Comparison of ENCODE assay signal across 4 fruit fly cellular contexts in the genomic region with DNA sequence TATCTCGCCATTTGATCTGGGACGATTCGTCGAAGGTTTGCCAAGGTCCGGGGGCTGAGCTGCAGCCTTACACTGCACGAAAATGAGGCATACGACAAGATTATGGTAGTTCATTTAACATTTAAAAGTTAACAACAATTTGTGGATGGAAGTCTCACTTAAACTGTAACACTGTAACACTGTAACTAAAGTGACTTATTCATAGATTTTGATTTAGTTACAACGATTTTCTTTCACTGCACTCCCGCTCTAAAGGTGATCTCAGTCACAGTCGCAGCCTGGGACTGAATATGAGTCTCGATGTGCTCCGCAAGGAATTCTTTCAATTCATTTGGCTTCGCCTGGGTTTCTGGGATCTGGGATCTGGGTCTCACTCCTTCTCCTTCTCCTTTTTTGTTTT.
TF ChIP-seq lines count a peak whose summit lies in the region.

No protein-coding gene starts in this region.

- TF ChIP-seq CTCF in whole organism, embryonic (GFP tag; optimal IDR thresholded peaks at IDR 0.05; lab: Kevin White, UChicago), result no peak

TF ChIP-seq in whole organism, embryonic, 481 proteins besides CTCF, POLR2A, EP300 and RAD21 (continues in another document):
- peak; percentile 62 for TF ChIP-seq gem (tag; optimal IDR thresholded peaks at IDR 0.05; lab: Kevin White, UChicago)
- TF ChIP-seq lmd (GFP tag; IDR thresholded peaks at IDR 0.05; lab: Robert Waterston, UW), result peak; percentile 17; the same call in 1 of the 2 replicates
- no peak for TF ChIP-seq sob (GFP tag; IDR thresholded peaks at IDR 0.05; lab: Robert Waterston, UW)
- no peak for TF ChIP-seq CG12744 (GFP tag; optimal IDR thresholded peaks at IDR 0.05; lab: Kevin White, UChicago)
- TF ChIP-seq Dref (GFP tag; IDR thresholded peaks at IDR 0.05; lab: Robert Waterston, UW), result no peak
- no peak for TF ChIP-seq CG1602 (GFP tag; optimal IDR thresholded peaks at IDR 0.05; lab: Kevin White, UChicago)
- TF ChIP-seq CG4404 (GFP tag; IDR thresholded peaks at IDR 0.05; lab: Robert Waterston, UW), result peak; percentile 89
- TF ChIP-seq CG7745 (tag; optimal IDR thresholded peaks at IDR 0.05; lab: Kevin White, UChicago), result no peak
- TF ChIP-seq psq (GFP tag; optimal IDR thresholded peaks at IDR 0.05; lab: Kevin White, UChicago), result no peak
- no peak for TF ChIP-seq CG6683 (GFP tag; optimal IDR thresholded peaks at IDR 0.05; lab: Kevin White, UChicago)
- no peak for TF ChIP-seq CkIIα-i1 (GFP tag; IDR thresholded peaks at IDR 0.05; lab: Robert Waterston, UW)
- no peak for TF ChIP-seq Mrtf (GFP tag; IDR thresholded peaks at IDR 0.05; lab: Robert Waterston, UW)
- TF ChIP-seq CG12219 (GFP tag; optimal IDR thresholded peaks at IDR 0.05; lab: Kevin White, UChicago), result no peak
- no peak for TF ChIP-seq CG32532 (GFP tag; IDR thresholded peaks at IDR 0.05; lab: Robert Waterston, UW)
- no peak for TF ChIP-seq fd3F (GFP tag; optimal IDR thresholded peaks at IDR 0.05; lab: Kevin White, UChicago)
- no peak for TF ChIP-seq CG11723 (GFP tag; optimal IDR thresholded peaks at IDR 0.05; lab: Kevin White, UChicago)
- TF ChIP-seq CG12155 (GFP tag; optimal IDR thresholded peaks at IDR 0.05; lab: Kevin White, UChicago), result no peak
- no peak for TF ChIP-seq CG18011 (GFP tag; optimal IDR thresholded peaks at IDR 0.05; lab: Kevin White, UChicago)
- no peak for TF ChIP-seq HLH4C (GFP tag; IDR thresholded peaks at IDR 0.05; lab: Robert Waterston, UW; ENCODE audit: partially characterized antibody)
- TF ChIP-seq CG13894 (tag; optimal IDR thresholded peaks at IDR 0.05; lab: Kevin White, UChicago), result no peak
- no peak for TF ChIP-seq Dfd (GFP tag; optimal IDR thresholded peaks at IDR 0.05; lab: Kevin White, UChicago)
- TF ChIP-seq CG11504 (tag; optimal IDR thresholded peaks at IDR 0.05; lab: Kevin White, UChicago), result peak; percentile 15

TF ChIP-seq in whole organism, prepupa, 60 proteins besides CTCF, POLR2A, EP300 and RAD21 (continues in another document):
- TF ChIP-seq CG6854 (GFP tag; optimal IDR thresholded peaks at IDR 0.05; lab: Kevin White, UChicago), result peak; percentile 96
- TF ChIP-seq CG32006 (GFP tag; optimal IDR thresholded peaks at IDR 0.05; lab: Kevin White, UChicago), result peak; percentile 56
- TF ChIP-seq CG7368 (GFP tag; optimal IDR thresholded peaks at IDR 0.05; lab: Kevin White, UChicago), result peak; percentile 65
- peak; percentile 67 for TF ChIP-seq acj6 (GFP tag; optimal IDR thresholded peaks at IDR 0.05; lab: Kevin White, UChicago)
- peak; percentile 68 for TF ChIP-seq CG3032 (tag; optimal IDR thresholded peaks at IDR 0.05; lab: Kevin White, UChicago)
- peak; percentile 95 for TF ChIP-seq Eip78C (GFP tag; lab: Kevin White, UChicago)
- TF ChIP-seq lz (GFP tag; optimal IDR thresholded peaks at IDR 0.05; lab: Kevin White, UChicago), result peak; percentile 95
- TF ChIP-seq CG10631 (GFP tag; optimal IDR thresholded peaks at IDR 0.05; lab: Kevin White, UChicago), result peak; percentile 81
- TF ChIP-seq CG16779 (tag; optimal IDR thresholded peaks at IDR 0.05; lab: Kevin White, UChicago), result peak; percentile 62
- TF ChIP-seq vri (GFP tag; optimal IDR thresholded peaks at IDR 0.05; lab: Kevin White, UChicago), result peak; percentile 90
- no peak for TF ChIP-seq Hr38 (GFP tag; optimal IDR thresholded peaks at IDR 0.05; lab: Kevin White, UChicago)
- peak; percentile 82 for TF ChIP-seq Ets21C (GFP tag; optimal IDR thresholded peaks at IDR 0.05; lab: Kevin White, UChicago)
- TF ChIP-seq fkh (GFP tag; optimal IDR thresholded peaks at IDR 0.05; lab: Kevin White, UChicago), result no peak
- TF ChIP-seq CG6163 (GFP tag; IDR thresholded peaks at IDR 0.05; lab: Robert Waterston, UW), result peak; percentile 91
- TF ChIP-seq CG31627 (GFP tag; optimal IDR thresholded peaks at IDR 0.05; lab: Kevin White, UChicago), result peak; percentile 87
- TF ChIP-seq CG6808 (GFP tag; optimal IDR thresholded peaks at IDR 0.05; lab: Kevin White, UChicago), result peak; percentile 76
- peak; percentile 71 for TF ChIP-seq CG8632 (GFP tag; optimal IDR thresholded peaks at IDR 0.05; lab: Kevin White, UChicago)
- TF ChIP-seq Sox15 (GFP tag; optimal IDR thresholded peaks at IDR 0.05; lab: Kevin White, UChicago), result peak; percentile 18
- peak; percentile 26 for TF ChIP-seq Hr4 (GFP tag; optimal IDR thresholded peaks at IDR 0.05; lab: Kevin White, UChicago)
- peak; percentile 53 for TF ChIP-seq OdsH (GFP tag; optimal IDR thresholded peaks at IDR 0.05; lab: Kevin White, UChicago)
- TF ChIP-seq CG8119 (GFP tag; IDR thresholded peaks at IDR 0.05; lab: Robert Waterston, UW), result peak; percentile 62
- peak; percentile 26 for TF ChIP-seq net (GFP tag; optimal IDR thresholded peaks at IDR 0.05; lab: Kevin White, UChicago)
- TF ChIP-seq CG6792 (GFP tag; optimal IDR thresholded peaks at IDR 0.05; lab: Kevin White, UChicago), result peak; percentile 76

TF ChIP-seq in whole organism, pupa, 21 proteins besides CTCF, POLR2A, EP300 and RAD21:
- peak; percentile 78 for TF ChIP-seq CG4496 (GFP tag; IDR thresholded peaks at IDR 0.05; lab: Robert Waterston, UW)
- peak; percentile 62 for TF ChIP-seq CG34367 (tag; optimal IDR thresholded peaks at IDR 0.05; lab: Kevin White, UChicago)
- TF ChIP-seq CG32121 (GFP tag; IDR thresholded peaks at IDR 0.05; lab: Robert Waterston, UW), result no peak
- TF ChIP-seq Pif1A (GFP tag; optimal IDR thresholded peaks at IDR 0.05; lab: Kevin White, UChicago), result peak; percentile 76
- TF ChIP-seq EcR (GFP tag; optimal IDR thresholded peaks at IDR 0.05; lab: Kevin White, UChicago), result no peak
- TF ChIP-seq fd96Ca (GFP tag; IDR thresholded peaks at IDR 0.05; lab: Robert Waterston, UW), result peak; percentile 70
- peak; percentile 73 for TF ChIP-seq gl (tag; optimal IDR thresholded peaks at IDR 0.05; lab: Kevin White, UChicago)
- TF ChIP-seq CG10348 (GFP tag; IDR thresholded peaks at IDR 0.05; lab: Robert Waterston, UW), result no peak
- peak; percentile 80 for TF ChIP-seq CG8159 (tag; optimal IDR thresholded peaks at IDR 0.05; lab: Kevin White, UChicago)
- peak; percentile 60 for TF ChIP-seq rn (GFP tag; IDR thresholded peaks at IDR 0.05; lab: Robert Waterston, UW)
- peak; percentile 38; the same call in 1 of the 2 replicates for TF ChIP-seq Ets98B (GFP tag; IDR thresholded peaks at IDR 0.05; lab: Robert Waterston, UW)
- TF ChIP-seq CG9948 (tag; optimal IDR thresholded peaks at IDR 0.05; lab: Kevin White, UChicago), result peak; percentile 80
- peak; percentile 84 for TF ChIP-seq CG17806 (tag; optimal IDR thresholded peaks at IDR 0.05; lab: Kevin White, UChicago)
- 0 out of 2 replicates have a peak, but pooled peaks have one; percentile 35 for TF ChIP-seq CG12605 (GFP tag; IDR thresholded peaks at IDR 0.05; lab: Robert Waterston, UW)
- TF ChIP-seq CG8301 (tag; optimal IDR thresholded peaks at IDR 0.05; lab: Kevin White, UChicago), result peak; percentile 71
- peak; percentile 93 for TF ChIP-seq Snoo (tag; optimal IDR thresholded peaks at IDR 0.05; lab: Kevin White, UChicago)
- peak; percentile 3 for TF ChIP-seq D1 (tag; optimal IDR thresholded peaks at IDR 0.05; lab: Kevin White, UChicago)
- TF ChIP-seq CG13204 (GFP tag; optimal IDR thresholded peaks at IDR 0.05; lab: Kevin White, UChicago), result no peak
- TF ChIP-seq CG15710 (tag; optimal IDR thresholded peaks at IDR 0.05; lab: Kevin White, UChicago), result peak; percentile 62
- TF ChIP-seq Pif1B (GFP tag; optimal IDR thresholded peaks at IDR 0.05; lab: Kevin White, UChicago), result peak; percentile 74
- TF ChIP-seq CG14655 (GFP tag; optimal IDR thresholded peaks at IDR 0.05; lab: Kevin White, UChicago), result peak; percentile 82
TF ChIP-seq in whole organism, pupa: peak in this region for 17.

TF ChIP-seq in whole organism, wandering third instar larva, 38 proteins besides CTCF, POLR2A, EP300 and RAD21 (continues in another document):
- TF ChIP-seq dsf (GFP tag; optimal IDR thresholded peaks at IDR 0.05; lab: Kevin White, UChicago; ENCODE audit: borderline replicate concordance), result peak; percentile 67
- TF ChIP-seq Hr83 (GFP tag; optimal IDR thresholded peaks at IDR 0.05; lab: Kevin White, UChicago; ENCODE audit: poor library complexity, severe bottlenecking), result peak; percentile 65
- peak; percentile 90 for TF ChIP-seq Hnf4 (GFP tag; optimal IDR thresholded peaks at IDR 0.05; lab: Kevin White, UChicago)
- TF ChIP-seq Mio (GFP tag; optimal IDR thresholded peaks at IDR 0.05; lab: Kevin White, UChicago), result no peak
- no peak for TF ChIP-seq Dif (GFP tag; optimal IDR thresholded peaks at IDR 0.05; lab: Kevin White, UChicago; ENCODE audit: partially characterized antibody)
- peak; percentile 86 for TF ChIP-seq tai (GFP tag; optimal IDR thresholded peaks at IDR 0.05; lab: Kevin White, UChicago)
- TF ChIP-seq CrebA (GFP tag; optimal IDR thresholded peaks at IDR 0.05; lab: Kevin White, UChicago; ENCODE audit: borderline replicate concordance), result peak; percentile 69
- peak; percentile 84 for TF ChIP-seq brk (GFP tag; optimal IDR thresholded peaks at IDR 0.05; lab: Kevin White, UChicago)
- TF ChIP-seq Sp1 (GFP tag; optimal IDR thresholded peaks at IDR 0.05; lab: Kevin White, UChicago), result peak; percentile 96
- no peak for TF ChIP-seq dl (GFP tag; optimal IDR thresholded peaks at IDR 0.05; lab: Kevin White, UChicago; ENCODE audit: insufficient read depth in 1 of 2, partially characterized antibody in 2 of 2)
- peak; percentile 92 for TF ChIP-seq psq (GFP tag; optimal IDR thresholded peaks at IDR 0.05; lab: Kevin White, UChicago)
- TF ChIP-seq br (GFP tag; optimal IDR thresholded peaks at IDR 0.05; lab: Kevin White, UChicago), result peak; percentile 97
- TF ChIP-seq Rel (GFP tag; optimal IDR thresholded peaks at IDR 0.05; lab: Kevin White, UChicago), result peak; percentile 89
- peak; percentile 87 for TF ChIP-seq Rel (tag; optimal IDR thresholded peaks at IDR 0.05; lab: Kevin White, UChicago)
- TF ChIP-seq GATAd (GFP tag; optimal IDR thresholded peaks at IDR 0.05; lab: Kevin White, UChicago), result peak; percentile 30
- TF ChIP-seq HLH106 (tag; optimal IDR thresholded peaks at IDR 0.05; lab: Kevin White, UChicago), result peak; percentile 97
- peak; percentile 97 for TF ChIP-seq woc (GFP tag; optimal IDR thresholded peaks at IDR 0.05; lab: Kevin White, UChicago)
- no peak for TF ChIP-seq sv (GFP tag; optimal IDR thresholded peaks at IDR 0.05; lab: Kevin White, UChicago)
- TF ChIP-seq CG9705 (GFP tag; optimal IDR thresholded peaks at IDR 0.05; lab: Kevin White, UChicago), result peak; percentile 94
- TF ChIP-seq dmrt93B (GFP tag; optimal IDR thresholded peaks at IDR 0.05; lab: Kevin White, UChicago), result peak; percentile 94
- peak; percentile 92 for TF ChIP-seq CG32264 (GFP tag; optimal IDR thresholded peaks at IDR 0.05; lab: Kevin White, UChicago)
- peak; percentile 89 for TF ChIP-seq OdsH (GFP tag; optimal IDR thresholded peaks at IDR 0.05; lab: Kevin White, UChicago)
- no peak for TF ChIP-seq Abd-B (GFP tag; optimal IDR thresholded peaks at IDR 0.05; lab: Kevin White, UChicago)
- TF ChIP-seq h (GFP tag; optimal IDR thresholded peaks at IDR 0.05; lab: Kevin White, UChicago), result peak; percentile 95
- no peak for TF ChIP-seq lola (GFP tag; optimal IDR thresholded peaks at IDR 0.05; lab: Kevin White, UChicago)
- peak; percentile 92 for TF ChIP-seq Jra (GFP tag; optimal IDR thresholded peaks at IDR 0.05; lab: Kevin White, UChicago)
- peak; percentile 90 for TF ChIP-seq rgr (GFP tag; optimal IDR thresholded peaks at IDR 0.05; lab: Kevin White, UChicago)
- no peak for TF ChIP-seq jim (GFP tag; optimal IDR thresholded peaks at IDR 0.05; lab: Kevin White, UChicago)
